Worm (Caenorhabditis elegans): ENCODE measurements around the gene F17C8.3.

Gene F17C8.3

DNA sequence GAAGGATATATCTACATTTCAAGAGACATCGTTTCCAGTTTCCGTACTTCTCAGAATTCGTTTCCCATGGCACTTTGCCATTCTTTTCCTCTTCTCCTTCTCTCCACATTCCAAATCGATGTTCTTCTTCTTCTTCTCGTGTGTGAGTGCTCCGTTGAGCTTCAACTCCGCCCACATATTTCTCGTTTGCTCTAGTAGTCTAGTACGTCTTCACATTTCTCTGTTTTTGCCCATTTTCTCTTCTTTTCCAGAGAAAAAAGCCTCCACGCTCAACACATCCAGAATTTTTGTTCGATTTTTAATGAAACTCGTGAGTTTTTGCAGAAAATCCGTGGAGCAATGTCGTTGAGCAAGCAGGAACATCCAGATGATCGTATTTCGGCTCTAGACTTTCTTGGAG, 22.8 kb upstream of the F17C8.3 start, which contains the start of gene T04A8.18:
Gene T04A8.18 (plus strand): TSS at position 301 of the 400 bp plus-strand sequence.
- TF ChIP-seq unc-120 (tag; optimal IDR thresholded peaks at IDR 0.05; ENCODE audit: poor library complexity, severe bottlenecking) = no peak
- no peak for TF ChIP-seq blmp-1 (tag; optimal IDR thresholded peaks at IDR 0.05)
- TF ChIP-seq cnd-1 (tag; optimal IDR thresholded peaks at IDR 0.05) = no peak
- TF ChIP-seq sem-2 (GFP tag; optimal IDR thresholded peaks at IDR 0.05) = no peak
- no peak for TF ChIP-seq mls-2 (tag; optimal IDR thresholded peaks at IDR 0.05)
- no peak for TF ChIP-seq M03D4.4 (tag; optimal IDR thresholded peaks at IDR 0.05)
- no peak for TF ChIP-seq zip-8 (tag; optimal IDR thresholded peaks at IDR 0.05)
- TF ChIP-seq elt-1 (tag; optimal IDR thresholded peaks at IDR 0.05; ENCODE audit: borderline replicate concordance, insufficient read depth) = no peak
- TF ChIP-seq drap-1 (GFP tag; optimal IDR thresholded peaks at IDR 0.05) = no peak
- TF ChIP-seq bed-3 (GFP tag; optimal IDR thresholded peaks at IDR 0.05) = no peak
- TF ChIP-seq nhr-76 (tag; optimal IDR thresholded peaks at IDR 0.05) = no peak
- TF ChIP-seq nhr-2 (tag; optimal IDR thresholded peaks at IDR 0.05) = no peak

- TF ChIP-seq drap-1 (GFP tag; optimal IDR thresholded peaks at IDR 0.05) = no peak
- TF ChIP-seq mls-2 (tag; optimal IDR thresholded peaks at IDR 0.05) = no peak
- no peak for TF ChIP-seq ceh-43 (GFP tag; optimal IDR thresholded peaks at IDR 0.05)
- TF ChIP-seq sem-2 (GFP tag; optimal IDR thresholded peaks at IDR 0.05) = no peak
- TF ChIP-seq ztf-11 (tag; optimal IDR thresholded peaks at IDR 0.05) = no peak
- no peak for TF ChIP-seq snpc-4 (tag; optimal IDR thresholded peaks at IDR 0.05)
- no peak for TF ChIP-seq bed-3 (GFP tag; optimal IDR thresholded peaks at IDR 0.05)
- no peak for TF ChIP-seq hlh-1 (tag; optimal IDR thresholded peaks at IDR 0.05)
- no peak for TF ChIP-seq ceh-83 (GFP tag; optimal IDR thresholded peaks at IDR 0.05)
- no peak for TF ChIP-seq blmp-1 (tag; optimal IDR thresholded peaks at IDR 0.05)
- TF ChIP-seq elt-3 (tag; optimal IDR thresholded peaks at IDR 0.05) = no peak
- no peak for TF ChIP-seq pha-4 (tag; optimal IDR thresholded peaks at IDR 0.05)
- TF ChIP-seq cnd-1 (tag; optimal IDR thresholded peaks at IDR 0.05) = no peak
- TF ChIP-seq ham-2 (GFP tag; optimal IDR thresholded peaks at IDR 0.05) = no peak
- no peak for TF ChIP-seq zip-8 (tag; optimal IDR thresholded peaks at IDR 0.05)
These were observed 16.6 kb upstream of the F17C8.3 start, which contains the start of gene him-18 for ce11 chrIII:4715088-4715487. Gene him-18, minus strand, starts transcription at chrIII:4715188.

ce11 chrIII:4720620-4721227, 11.0 kb upstream of the F17C8.3 start, which contains the start of gene emb-5:
Gene emb-5, minus strand, starts transcription at chrIII:4720670.
- TF ChIP-seq drap-1 (GFP tag; optimal IDR thresholded peaks at IDR 0.05) (peak; percentile 12), pha-4 (tag; optimal IDR thresholded peaks at IDR 0.05) (peak; percentile 42), lin-13 (tag; optimal IDR thresholded peaks at IDR 0.05) (peak; percentile 81), nhr-237 (tag; optimal IDR thresholded peaks at IDR 0.05) (peak; percentile 44), ham-2 (GFP tag; optimal IDR thresholded peaks at IDR 0.05) (peak; percentile 16), M03D4.4 (tag; optimal IDR thresholded peaks at IDR 0.05) (no peak), nhr-76 (tag; optimal IDR thresholded peaks at IDR 0.05) (no peak)

ce11 chrIII:4721750-4722149, 10.0 kb upstream of the F17C8.3 start, which contains the start of gene acy-1:
Gene acy-1, plus strand, starts transcription at chrIII:4722095.
- no peak for TF ChIP-seq sem-2 (GFP tag; optimal IDR thresholded peaks at IDR 0.05)
- no peak for TF ChIP-seq ceh-39 (tag; optimal IDR thresholded peaks at IDR 0.05)
- TF ChIP-seq bed-3 (GFP tag; optimal IDR thresholded peaks at IDR 0.05) = no peak
- no peak for TF ChIP-seq flh-1 (GFP tag; optimal IDR thresholded peaks at IDR 0.05)
- peak; percentile 33 for TF ChIP-seq unc-62 (GFP tag; optimal IDR thresholded peaks at IDR 0.05)
- TF ChIP-seq mls-2 (tag; optimal IDR thresholded peaks at IDR 0.05) = peak; percentile 62
- peak; percentile 81 for TF ChIP-seq hlh-1 (tag; optimal IDR thresholded peaks at IDR 0.05)
- TF ChIP-seq nhr-28 (tag; optimal IDR thresholded peaks at IDR 0.05) = no peak
- TF ChIP-seq sptf-1 (tag; optimal IDR thresholded peaks at IDR 0.05) = peak; percentile 55
- peak; percentile 69 for TF ChIP-seq mep-1 (tag; optimal IDR thresholded peaks at IDR 0.05)
- TF ChIP-seq ham-2 (GFP tag; optimal IDR thresholded peaks at IDR 0.05) = peak; percentile 43
- no peak for TF ChIP-seq lin-13 (tag; optimal IDR thresholded peaks at IDR 0.05)
- peak; percentile 92 for TF ChIP-seq ces-1 (GFP tag; optimal IDR thresholded peaks at IDR 0.05)
- TF ChIP-seq unc-120 (tag; optimal IDR thresholded peaks at IDR 0.05; ENCODE audit: poor library complexity, severe bottlenecking) = peak; percentile 69
- TF ChIP-seq lsy-2 (tag; optimal IDR thresholded peaks at IDR 0.05) = peak; percentile 22
- TF ChIP-seq cnd-1 (tag; optimal IDR thresholded peaks at IDR 0.05) = peak; percentile 30
- peak; percentile 67 for TF ChIP-seq nhr-237 (tag; optimal IDR thresholded peaks at IDR 0.05)
- TF ChIP-seq blmp-1 (tag; optimal IDR thresholded peaks at IDR 0.05) = peak; percentile 12
- no peak for TF ChIP-seq elt-1 (tag; optimal IDR thresholded peaks at IDR 0.05; ENCODE audit: borderline replicate concordance, insufficient read depth)

DNA sequence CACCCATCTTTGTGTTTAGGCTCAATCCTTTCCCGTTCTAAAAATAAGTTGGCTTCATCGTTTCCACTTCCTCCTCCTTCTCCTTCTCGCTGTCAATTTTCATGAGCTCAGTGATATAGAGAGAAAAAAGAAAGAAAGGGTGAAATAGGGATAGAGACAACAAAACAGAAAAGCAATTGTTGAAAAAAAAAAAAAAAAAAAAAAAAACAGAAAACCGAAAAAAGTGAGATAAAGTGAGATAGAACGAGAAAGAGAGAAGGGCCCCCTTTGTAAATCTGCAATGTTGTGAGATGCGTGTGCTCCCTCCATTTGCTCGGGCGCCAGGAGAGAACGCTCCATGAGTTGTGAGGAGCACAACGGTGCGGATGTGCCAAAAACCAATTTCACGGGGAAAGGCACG, 7.8 kb upstream of the F17C8.3 start:
- no peak for TF ChIP-seq drap-1 (GFP tag; optimal IDR thresholded peaks at IDR 0.05)

Data from whole organism, mixed stage, embryonic.